Worm (Caenorhabditis elegans): ENCODE measurements around the gene adal-1.

Gene adal-1

ce11 chrII:6935975-6936374 is 42.5 kb upstream of the adal-1 start:
- no peak for TF ChIP-seq ceh-43 (GFP tag; optimal IDR thresholded peaks at IDR 0.05)
- TF ChIP-seq lsy-2 (tag; optimal IDR thresholded peaks at IDR 0.05) = no peak
- peak; percentile 85 for TF ChIP-seq lin-32 (GFP tag; optimal IDR thresholded peaks at IDR 0.05)
- peak; percentile 33 for TF ChIP-seq hlh-1 (tag; optimal IDR thresholded peaks at IDR 0.05)
- TF ChIP-seq ces-1 (GFP tag; optimal IDR thresholded peaks at IDR 0.05) = peak; percentile 40
- TF ChIP-seq elt-1 (tag; optimal IDR thresholded peaks at IDR 0.05; ENCODE audit: borderline replicate concordance, insufficient read depth) = no peak
- TF ChIP-seq unc-62 (GFP tag; optimal IDR thresholded peaks at IDR 0.05) = peak; percentile 32
- no peak for TF ChIP-seq blmp-1 (tag; optimal IDR thresholded peaks at IDR 0.05)
- TF ChIP-seq ztf-11 (tag; optimal IDR thresholded peaks at IDR 0.05) = no peak
- no peak for TF ChIP-seq ceh-39 (tag; optimal IDR thresholded peaks at IDR 0.05)
- no peak for TF ChIP-seq nhr-2 (tag; optimal IDR thresholded peaks at IDR 0.05)
- TF ChIP-seq snpc-4 (tag; optimal IDR thresholded peaks at IDR 0.05) = no peak
- TF ChIP-seq mab-5 (tag; optimal IDR thresholded peaks at IDR 0.05) = no peak
- peak; percentile 10 for TF ChIP-seq mls-2 (tag; optimal IDR thresholded peaks at IDR 0.05)
- TF ChIP-seq unc-39 (tag; optimal IDR thresholded peaks at IDR 0.05) = no peak
- TF ChIP-seq lin-13 (tag; optimal IDR thresholded peaks at IDR 0.05) = no peak
- no peak for TF ChIP-seq mep-1 (tag; optimal IDR thresholded peaks at IDR 0.05)
- no peak for TF ChIP-seq pha-4 (tag; optimal IDR thresholded peaks at IDR 0.05)

- TF ChIP-seq ces-1 (GFP tag; optimal IDR thresholded peaks at IDR 0.05) (no peak), elt-1 (tag; optimal IDR thresholded peaks at IDR 0.05; ENCODE audit: borderline replicate concordance, insufficient read depth) (no peak), mep-1 (tag; optimal IDR thresholded peaks at IDR 0.05) (no peak), pha-4 (tag; optimal IDR thresholded peaks at IDR 0.05) (no peak), nhr-28 (tag; optimal IDR thresholded peaks at IDR 0.05) (no peak), ham-2 (GFP tag; optimal IDR thresholded peaks at IDR 0.05) (no peak)
These were observed 41.3 kb upstream of the adal-1 start for ce11 chrII:6934729-6935128.

ce11 chrII:6932978-6933377 is 39.5 kb upstream of the adal-1 start:
- TF ChIP-seq unc-120 (tag; optimal IDR thresholded peaks at IDR 0.05; ENCODE audit: poor library complexity, severe bottlenecking) (no peak), ces-1 (GFP tag; optimal IDR thresholded peaks at IDR 0.05) (no peak), elt-3 (tag; optimal IDR thresholded peaks at IDR 0.05) (no peak), nhr-28 (tag; optimal IDR thresholded peaks at IDR 0.05) (no peak), lin-32 (GFP tag; optimal IDR thresholded peaks at IDR 0.05) (no peak), bed-3 (GFP tag; optimal IDR thresholded peaks at IDR 0.05) (no peak), nhr-76 (tag; optimal IDR thresholded peaks at IDR 0.05) (no peak), nhr-12 (tag; optimal IDR thresholded peaks at IDR 0.05) (no peak), ham-2 (GFP tag; optimal IDR thresholded peaks at IDR 0.05) (no peak), pha-4 (tag; optimal IDR thresholded peaks at IDR 0.05) (no peak), flh-1 (GFP tag; optimal IDR thresholded peaks at IDR 0.05) (no peak), ceh-43 (GFP tag; optimal IDR thresholded peaks at IDR 0.05) (no peak), ceh-39 (tag; optimal IDR thresholded peaks at IDR 0.05) (no peak), hlh-1 (tag; optimal IDR thresholded peaks at IDR 0.05) (no peak)

ce11 chrII:6930072-6930471 is 36.6 kb upstream of the adal-1 start:
- TF ChIP-seq ces-1 (GFP tag; optimal IDR thresholded peaks at IDR 0.05) (peak; percentile 44), nhr-237 (tag; optimal IDR thresholded peaks at IDR 0.05) (no peak), ceh-39 (tag; optimal IDR thresholded peaks at IDR 0.05) (no peak), lin-13 (tag; optimal IDR thresholded peaks at IDR 0.05) (no peak), elt-3 (tag; optimal IDR thresholded peaks at IDR 0.05) (no peak), nhr-28 (tag; optimal IDR thresholded peaks at IDR 0.05) (no peak), mab-5 (tag; optimal IDR thresholded peaks at IDR 0.05) (no peak), elt-1 (tag; optimal IDR thresholded peaks at IDR 0.05; ENCODE audit: borderline replicate concordance, insufficient read depth) (no peak), drap-1 (GFP tag; optimal IDR thresholded peaks at IDR 0.05) (no peak)

ce11 chrII:6928416-6928815 is 35.0 kb upstream of the adal-1 start, which contains the start of gene flcn-1:
Gene flcn-1, plus strand, starts transcription at chrII:6928763.
- TF ChIP-seq ces-1 (GFP tag; optimal IDR thresholded peaks at IDR 0.05) (peak; percentile 12), tbx-8 (GFP tag; optimal IDR thresholded peaks at IDR 0.05) (no peak), bed-3 (GFP tag; optimal IDR thresholded peaks at IDR 0.05) (no peak), nhr-28 (tag; optimal IDR thresholded peaks at IDR 0.05) (no peak)

ce11 chrII:6927603-6928002 is 34.2 kb upstream of the adal-1 start, which contains the start of gene F22D3.4:
Gene F22D3.4, minus strand, starts transcription at chrII:6927603.
- TF ChIP-seq mls-2 (tag; optimal IDR thresholded peaks at IDR 0.05) = no peak
- no peak for TF ChIP-seq zip-8 (tag; optimal IDR thresholded peaks at IDR 0.05)
- no peak for TF ChIP-seq sem-2 (GFP tag; optimal IDR thresholded peaks at IDR 0.05)
- TF ChIP-seq pha-4 (tag; optimal IDR thresholded peaks at IDR 0.05) = no peak
- TF ChIP-seq nhr-12 (tag; optimal IDR thresholded peaks at IDR 0.05) = no peak
- no peak for TF ChIP-seq ceh-43 (GFP tag; optimal IDR thresholded peaks at IDR 0.05)
- TF ChIP-seq drap-1 (GFP tag; optimal IDR thresholded peaks at IDR 0.05) = no peak
- no peak for TF ChIP-seq nhr-2 (tag; optimal IDR thresholded peaks at IDR 0.05)
- TF ChIP-seq unc-62 (GFP tag; optimal IDR thresholded peaks at IDR 0.05) = no peak
- no peak for TF ChIP-seq tbx-8 (GFP tag; optimal IDR thresholded peaks at IDR 0.05)
- TF ChIP-seq ceh-83 (GFP tag; optimal IDR thresholded peaks at IDR 0.05) = no peak
- TF ChIP-seq bed-3 (GFP tag; optimal IDR thresholded peaks at IDR 0.05) = no peak
- TF ChIP-seq lin-32 (GFP tag; optimal IDR thresholded peaks at IDR 0.05) = no peak
- no peak for TF ChIP-seq sptf-1 (tag; optimal IDR thresholded peaks at IDR 0.05)
- no peak for TF ChIP-seq nhr-28 (tag; optimal IDR thresholded peaks at IDR 0.05)
- TF ChIP-seq ces-1 (GFP tag; optimal IDR thresholded peaks at IDR 0.05) = no peak
- TF ChIP-seq nhr-237 (tag; optimal IDR thresholded peaks at IDR 0.05) = no peak

Data from whole organism, mixed stage, embryonic.